Worm (Caenorhabditis elegans): ENCODE measurements around the gene B0554.5.

Gene B0554.5

ce11 chrV:399721-400120, 24.5 kb upstream of the B0554.5 start, which contains the start of gene scl-27:
TSS of gene scl-27 (plus strand) at chrV:400021.
- no peak for TF ChIP-seq ztf-29 (GFP tag; IDR thresholded peaks at IDR 0.05)
- no peak for TF ChIP-seq ref-1 (GFP tag; conservative IDR thresholded peaks at IDR 0.05)
- TF ChIP-seq klf-2 (GFP tag; conservative IDR thresholded peaks at IDR 0.05) = no peak
- no peak for TF ChIP-seq tab-1 (GFP tag; IDR thresholded peaks at IDR 0.05)

- no peak for TF ChIP-seq T22C8.4 (GFP tag; IDR thresholded peaks at IDR 0.05)
- TF ChIP-seq tab-1 (GFP tag; IDR thresholded peaks at IDR 0.05) = no peak
- TF ChIP-seq med-1 (GFP tag; optimal IDR thresholded peaks at IDR 0.05; ENCODE audit: insufficient read depth) = no peak
- no peak for TF ChIP-seq cog-1 (tag; optimal IDR thresholded peaks at IDR 0.05)
- no peak for TF ChIP-seq ref-1 (GFP tag; conservative IDR thresholded peaks at IDR 0.05)
- TF ChIP-seq flt-1 (GFP tag; IDR thresholded peaks at IDR 0.05) = no peak
Measured at ce11 chrV:403028-403427, 21.2 kb upstream of the B0554.5 start, which contains the start of gene srh-62. TSS of gene srh-62 (minus strand) at chrV:403128.

DNA sequence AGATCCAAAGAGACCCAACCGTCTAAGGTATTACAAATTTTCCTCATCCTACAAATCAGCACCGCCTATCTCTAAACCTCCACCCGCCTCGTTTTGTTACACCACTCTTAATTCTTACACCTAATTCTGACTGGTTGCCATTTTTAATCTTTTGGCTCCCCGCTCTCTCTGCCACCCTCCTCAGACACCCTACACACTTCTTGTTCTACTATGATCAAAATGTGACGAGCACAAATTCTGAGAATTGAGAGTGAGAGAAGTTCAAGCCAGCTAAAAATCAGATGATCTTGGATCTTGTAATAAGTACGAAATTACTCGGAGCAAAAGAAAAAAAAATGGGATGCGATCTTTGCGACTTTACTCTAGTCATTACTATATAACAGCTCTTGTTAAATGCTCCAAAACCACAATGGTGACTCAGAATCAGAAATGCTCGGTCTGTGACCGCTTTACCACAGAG, 20.0 kb upstream of the B0554.5 start, which contains the start of gene nhr-252:
TSS of gene nhr-252 (plus strand) at position 410 of the 460 bp plus-strand sequence.
- TF ChIP-seq cog-1 (tag; optimal IDR thresholded peaks at IDR 0.05) = no peak
- no peak for TF ChIP-seq flt-1 (GFP tag; IDR thresholded peaks at IDR 0.05)
- TF ChIP-seq klf-2 (GFP tag; conservative IDR thresholded peaks at IDR 0.05) = no peak
- no peak for TF ChIP-seq tab-1 (GFP tag; IDR thresholded peaks at IDR 0.05)
- no peak for TF ChIP-seq ref-1 (GFP tag; conservative IDR thresholded peaks at IDR 0.05)
- TF ChIP-seq ztf-23 (GFP tag; IDR thresholded peaks at IDR 0.05) = no peak
- TF ChIP-seq med-1 (GFP tag; optimal IDR thresholded peaks at IDR 0.05; ENCODE audit: insufficient read depth) = no peak
- TF ChIP-seq T22C8.4 (GFP tag; IDR thresholded peaks at IDR 0.05) = no peak
- TF ChIP-seq ztf-29 (GFP tag; IDR thresholded peaks at IDR 0.05) = no peak

DNA sequence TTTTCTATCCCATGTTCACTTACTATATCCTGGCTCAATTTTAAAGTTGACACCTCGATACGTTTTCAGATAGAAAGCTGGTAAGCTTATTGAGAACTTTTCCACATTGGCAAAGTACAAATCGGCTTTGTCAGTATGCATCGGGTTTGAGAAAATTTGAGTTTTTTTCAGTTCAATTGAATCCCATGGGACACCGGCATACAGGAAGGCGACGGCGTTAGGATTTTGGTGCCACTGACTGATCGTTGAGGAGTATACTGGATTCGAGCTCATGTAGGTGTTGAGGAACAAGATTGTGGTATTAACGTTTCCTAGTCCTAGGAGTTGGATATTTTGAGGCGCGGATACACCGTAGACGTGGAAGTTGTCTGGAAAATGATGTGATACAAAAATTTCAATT, 11.4 kb upstream of the B0554.5 start:
- no peak for TF ChIP-seq ref-1 (GFP tag; conservative IDR thresholded peaks at IDR 0.05)
- no peak for TF ChIP-seq klf-2 (GFP tag; conservative IDR thresholded peaks at IDR 0.05)
- no peak for TF ChIP-seq flt-1 (GFP tag; IDR thresholded peaks at IDR 0.05)
- no peak for TF ChIP-seq ztf-23 (GFP tag; IDR thresholded peaks at IDR 0.05)
- TF ChIP-seq T22C8.4 (GFP tag; IDR thresholded peaks at IDR 0.05) = no peak
- no peak for TF ChIP-seq cog-1 (tag; optimal IDR thresholded peaks at IDR 0.05)

- no peak for TF ChIP-seq ref-1 (GFP tag; conservative IDR thresholded peaks at IDR 0.05)
- no peak for TF ChIP-seq flt-1 (GFP tag; IDR thresholded peaks at IDR 0.05)
- no peak for TF ChIP-seq med-1 (GFP tag; optimal IDR thresholded peaks at IDR 0.05; ENCODE audit: insufficient read depth)
- TF ChIP-seq klf-2 (GFP tag; conservative IDR thresholded peaks at IDR 0.05) = no peak
- TF ChIP-seq T22C8.4 (GFP tag; IDR thresholded peaks at IDR 0.05) = no peak
- TF ChIP-seq ztf-29 (GFP tag; IDR thresholded peaks at IDR 0.05) = no peak
- no peak for TF ChIP-seq ztf-23 (GFP tag; IDR thresholded peaks at IDR 0.05)
- no peak for TF ChIP-seq cog-1 (tag; optimal IDR thresholded peaks at IDR 0.05)
- TF ChIP-seq tab-1 (GFP tag; IDR thresholded peaks at IDR 0.05) = no peak
Measured at ce11 chrV:414630-415029, 9.6 kb upstream of the B0554.5 start, which contains the start of gene dod-19. TSS of gene dod-19 (minus strand) at chrV:414759.

DNA sequence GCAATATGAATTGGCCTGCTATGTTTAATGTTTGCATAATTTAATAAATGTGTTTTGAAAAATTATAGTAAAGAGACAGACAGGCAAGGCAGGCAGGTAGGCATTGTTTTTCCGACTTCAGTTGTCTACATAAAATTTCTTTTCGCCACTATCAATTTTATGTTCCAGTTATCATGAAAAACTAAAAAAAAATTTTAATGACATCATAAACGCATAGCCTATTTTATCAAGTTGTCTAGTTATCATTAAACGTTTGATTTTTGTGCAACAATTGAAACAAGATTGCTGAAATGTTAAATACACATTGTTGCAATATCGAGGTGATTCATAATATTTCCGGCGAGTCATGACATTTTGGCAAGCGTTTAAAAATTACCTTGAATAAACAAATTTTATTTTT, 9.2 kb upstream of the B0554.5 start:
- no peak for TF ChIP-seq flt-1 (GFP tag; IDR thresholded peaks at IDR 0.05)
- no peak for TF ChIP-seq ztf-29 (GFP tag; IDR thresholded peaks at IDR 0.05)
- no peak for TF ChIP-seq tab-1 (GFP tag; IDR thresholded peaks at IDR 0.05)

DNA sequence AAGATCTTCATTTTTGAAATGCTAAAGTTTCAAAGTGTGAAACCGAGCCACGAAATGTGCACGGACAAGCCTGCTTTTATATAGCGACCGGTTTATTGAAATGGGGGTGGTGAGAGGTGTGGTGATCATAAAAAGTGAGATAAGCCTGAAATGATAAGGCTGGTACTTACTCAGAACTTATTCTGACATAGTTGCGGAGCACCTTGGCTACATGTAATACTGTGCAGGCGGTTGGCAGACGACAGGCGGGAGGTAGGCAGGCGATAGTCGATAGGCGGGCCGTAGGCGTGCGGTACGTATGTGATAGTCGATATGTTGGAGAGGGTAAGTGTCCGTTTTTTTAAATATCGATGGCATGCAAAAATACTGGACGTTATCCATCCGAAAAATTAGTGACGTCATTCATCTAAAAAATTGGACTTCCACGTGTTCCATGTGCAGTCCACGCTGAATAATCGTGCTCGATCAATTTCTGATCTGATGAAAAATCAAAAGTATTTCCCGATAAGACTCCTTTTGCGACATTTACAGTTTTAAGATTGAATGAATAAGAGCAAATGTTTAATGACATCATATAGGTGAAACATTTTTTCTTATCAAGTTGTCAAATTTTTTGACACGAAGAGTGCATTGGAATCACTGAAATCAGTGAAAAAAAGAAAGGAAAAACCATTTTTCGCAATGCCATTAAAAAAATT, 6.4 kb upstream of the B0554.5 start, which contains the start of gene irg-8:
TSS of gene irg-8 (minus strand) at position 51 of the 698 bp plus-strand sequence.
- no peak for TF ChIP-seq ref-1 (GFP tag; conservative IDR thresholded peaks at IDR 0.05)
- TF ChIP-seq T22C8.4 (GFP tag; IDR thresholded peaks at IDR 0.05) = no peak
- no peak for TF ChIP-seq tab-1 (GFP tag; IDR thresholded peaks at IDR 0.05)
- TF ChIP-seq ztf-29 (GFP tag; IDR thresholded peaks at IDR 0.05) = no peak
- no peak for TF ChIP-seq med-1 (GFP tag; optimal IDR thresholded peaks at IDR 0.05; ENCODE audit: insufficient read depth)
- TF ChIP-seq cog-1 (tag; optimal IDR thresholded peaks at IDR 0.05) = no peak
- TF ChIP-seq klf-2 (GFP tag; conservative IDR thresholded peaks at IDR 0.05) = no peak
- TF ChIP-seq flt-1 (GFP tag; IDR thresholded peaks at IDR 0.05) = no peak
- no peak for TF ChIP-seq ztf-23 (GFP tag; IDR thresholded peaks at IDR 0.05)

DNA sequence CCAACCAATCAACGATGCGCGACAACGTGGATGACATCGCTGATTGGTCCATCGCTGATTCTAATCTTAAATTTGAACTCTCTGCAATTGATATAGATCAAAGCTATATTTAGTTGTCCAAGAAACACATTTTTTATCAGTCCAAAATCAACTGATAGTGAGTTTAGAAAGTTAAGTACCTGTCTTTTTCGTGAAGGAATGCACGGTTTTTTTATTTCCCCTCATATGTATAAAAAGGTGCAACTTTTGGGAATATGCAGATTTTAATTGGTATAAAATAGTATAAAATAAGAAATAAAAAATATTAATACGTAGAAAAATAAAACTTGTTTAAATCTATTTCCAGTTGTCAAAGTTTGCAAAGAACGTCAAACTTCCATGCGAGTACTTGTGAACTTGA, 5.8 kb upstream of the B0554.5 start, which contains the start of gene Y39D8A.1:
TSS of gene Y39D8A.1 (plus strand) at position 301 of the 400 bp plus-strand sequence.
- no peak for TF ChIP-seq klf-2 (GFP tag; conservative IDR thresholded peaks at IDR 0.05)
- no peak for TF ChIP-seq flt-1 (GFP tag; IDR thresholded peaks at IDR 0.05)
- no peak for TF ChIP-seq ref-1 (GFP tag; conservative IDR thresholded peaks at IDR 0.05)
- TF ChIP-seq ztf-29 (GFP tag; IDR thresholded peaks at IDR 0.05) = no peak
- TF ChIP-seq cog-1 (tag; optimal IDR thresholded peaks at IDR 0.05) = no peak

- TF ChIP-seq T22C8.4 (GFP tag; IDR thresholded peaks at IDR 0.05) = no peak
- no peak for TF ChIP-seq med-1 (GFP tag; optimal IDR thresholded peaks at IDR 0.05; ENCODE audit: insufficient read depth)
- TF ChIP-seq flt-1 (GFP tag; IDR thresholded peaks at IDR 0.05) = no peak
- TF ChIP-seq ztf-29 (GFP tag; IDR thresholded peaks at IDR 0.05) = no peak
- no peak for TF ChIP-seq cog-1 (tag; optimal IDR thresholded peaks at IDR 0.05)
- no peak for TF ChIP-seq ztf-23 (GFP tag; IDR thresholded peaks at IDR 0.05)
- TF ChIP-seq klf-2 (GFP tag; conservative IDR thresholded peaks at IDR 0.05) = no peak
- TF ChIP-seq tab-1 (GFP tag; IDR thresholded peaks at IDR 0.05) = no peak
- no peak for TF ChIP-seq ref-1 (GFP tag; conservative IDR thresholded peaks at IDR 0.05)
Measured at ce11 chrV:422133-422532, 2.1 kb upstream of the B0554.5 start, which contains the start of gene dod-20. TSS of gene dod-20 (plus strand) at chrV:422433.

- TF ChIP-seq cog-1 (tag; optimal IDR thresholded peaks at IDR 0.05) (no peak), med-1 (GFP tag; optimal IDR thresholded peaks at IDR 0.05; ENCODE audit: insufficient read depth) (no peak), tab-1 (GFP tag; IDR thresholded peaks at IDR 0.05) (no peak), ztf-29 (GFP tag; IDR thresholded peaks at IDR 0.05) (no peak), klf-2 (GFP tag; conservative IDR thresholded peaks at IDR 0.05) (no peak), ref-1 (GFP tag; conservative IDR thresholded peaks at IDR 0.05) (no peak), T22C8.4 (GFP tag; IDR thresholded peaks at IDR 0.05) (no peak), flt-1 (GFP tag; IDR thresholded peaks at IDR 0.05) (no peak), ztf-23 (GFP tag; IDR thresholded peaks at IDR 0.05) (no peak)
Measured at ce11 chrV:428844-429243, 4.6 kb downstream of the B0554.5 start, which contains the start of gene B0554.4. TSS of gene B0554.4 (plus strand) at chrV:429144.

Data from whole organism, midembryonic.